Worm (Caenorhabditis elegans): Measurements from ENCODE around the gene T08B1.4.

T08B1.4 gene

ce11 chrV:2031454-2031853, 52.4 kb downstream of the T08B1.4 start, which contains the start of gene hil-6:
TSS of gene hil-6 (minus strand) at chrV:2031554.
- TF ChIP-seq hmg-4 (GFP tag; optimal IDR thresholded peaks at IDR 0.05) (no peak), pes-1 (GFP tag; IDR thresholded peaks at IDR 0.05) (no peak), sea-1 (GFP tag; conservative IDR thresholded peaks at IDR 0.05) (no peak), ceh-13 (GFP tag; optimal IDR thresholded peaks at IDR 0.05) (no peak), hmbx-1 (tag; optimal IDR thresholded peaks at IDR 0.05) (no peak), hnd-1 (tag; optimal IDR thresholded peaks at IDR 0.05) (no peak), ets-7 (tag; optimal IDR thresholded peaks at IDR 0.05) (no peak), tbx-37 (GFP tag; conservative IDR thresholded peaks at IDR 0.05) (no peak), F13C5.2 (tag; optimal IDR thresholded peaks at IDR 0.05) (no peak), B0310.2 (tag; optimal IDR thresholded peaks at IDR 0.05) (no peak), aly-1 (tag; optimal IDR thresholded peaks at IDR 0.05) (no peak), tbx-11 (GFP tag; IDR thresholded peaks at IDR 0.05) (no peak), flt-1 (GFP tag; IDR thresholded peaks at IDR 0.05) (no peak), ama-1 (optimal IDR thresholded peaks at IDR 0.05) (no peak)
